Fruit fly (Drosophila melanogaster): ENCODE measurements around the gene lili.

DNA sequence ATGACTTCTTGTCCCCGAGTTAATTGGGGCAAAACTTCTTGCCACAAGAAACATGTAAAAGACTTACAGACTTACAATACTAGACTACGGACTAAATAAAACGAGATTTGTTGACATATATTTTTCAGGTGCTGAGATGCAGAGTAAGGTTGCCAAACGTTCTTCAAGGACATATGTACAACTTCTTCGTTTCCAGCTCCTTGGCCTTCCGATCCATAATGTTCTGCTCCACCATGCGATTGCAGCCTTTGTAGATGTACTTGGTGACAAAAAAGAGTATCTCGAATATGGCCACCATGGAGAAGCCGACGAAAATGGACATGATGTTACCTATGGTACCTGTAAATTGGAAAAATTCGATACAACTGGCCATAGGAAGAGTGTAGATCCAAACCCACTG is 43.6 kb upstream of the lili start, which contains the start of gene CAH4:
- TF ChIP-seq Rel (GFP tag; optimal IDR thresholded peaks at IDR 0.05) (no peak), Rel (tag; optimal IDR thresholded peaks at IDR 0.05) (no peak), usp (GFP tag; optimal IDR thresholded peaks at IDR 0.05) (no peak), Hr78 (GFP tag; optimal IDR thresholded peaks at IDR 0.05) (no peak), lola (GFP tag; optimal IDR thresholded peaks at IDR 0.05) (no peak), brk (GFP tag; optimal IDR thresholded peaks at IDR 0.05) (no peak), h (GFP tag; optimal IDR thresholded peaks at IDR 0.05) (no peak), Sp1 (GFP tag; optimal IDR thresholded peaks at IDR 0.05) (no peak), Myc (optimal IDR thresholded peaks at IDR 0.05) (no peak), psq (GFP tag; optimal IDR thresholded peaks at IDR 0.05) (no peak)
